Worm (Caenorhabditis elegans) whole organism, early embryonic: ENCODE results near the gene dhs-25.
A peak's percentile ranks its signal among the peaks of the same experiment; 100 is the strongest.

ENCODE experiments used
- B0310.2 ChIP-seq: sonication (generic microtip); optimal IDR thresholded peaks from 2 replicates; lab custom pipeline; 2016; ENCODE audit warnings: mild to moderate bottlenecking, missing genetic modification characterization, missing compliant biosample characterization
- flt-1 ChIP-seq: fragments of 200-800 bp; sonication (Bioruptor generic); IDR thresholded peaks from 2 replicates; pipeline ENCODE4 v1.3.6; 2022; ENCODE audit warnings: missing genetic modification characterization, missing compliant biosample characterization
- hmg-4 ChIP-seq: fragments of 200-800 bp; sonication (Bioruptor generic); optimal IDR thresholded peaks from 2 replicates; lab custom pipeline; 2018; ENCODE audit warnings: mild to moderate bottlenecking, missing genetic modification characterization, missing compliant biosample characterization
- tbx-37 ChIP-seq: fragments of 200-800 bp; sonication (Bioruptor generic); conservative IDR thresholded peaks from 2 replicates; pipeline ENCODE4 v1.3.6; 2022; ENCODE audit warnings: missing genetic modification reagents, missing genetic modification characterization, missing compliant biosample characterization

ce11 chrX:1454385-1454784, 31.9 kb upstream of the dhs-25 start:
- TF ChIP-seq hmg-4 (GFP tag; lab: Kevin White, UChicago): peak; percentile 79
- TF ChIP-seq tbx-37: no peak
- TF ChIP-seq B0310.2 (tag; lab: Kevin White, UChicago): no peak
- no peak for TF ChIP-seq flt-1 (GFP tag; lab: Robert Waterston, UW)
